Worm (Caenorhabditis elegans): ENCODE measurements around the gene sre-43.

DNA sequence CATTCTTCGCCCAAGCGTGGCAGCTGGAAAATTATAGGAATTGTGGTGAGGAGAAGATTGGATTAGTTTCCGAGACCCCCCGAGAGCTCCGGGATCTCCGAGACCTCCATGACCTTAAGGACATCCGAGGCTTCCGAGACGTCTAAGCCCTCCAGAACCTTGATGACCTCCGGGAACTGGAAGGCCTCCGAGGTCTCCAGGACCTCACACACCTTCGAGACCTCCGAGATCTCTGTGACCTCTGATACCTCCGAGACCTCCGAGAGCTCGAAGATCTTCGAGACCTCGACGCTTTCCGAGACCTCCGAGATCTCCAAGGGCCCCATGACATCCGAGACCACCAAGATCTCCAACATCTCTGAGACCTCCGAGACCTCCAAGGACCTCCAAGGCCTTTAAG lies 13.4 kb upstream of the sre-43 start:
- TF ChIP-seq T22C8.4 (GFP tag; IDR thresholded peaks at IDR 0.05) (no peak), med-1 (GFP tag; optimal IDR thresholded peaks at IDR 0.05; ENCODE audit: insufficient read depth) (no peak)
